Fruit fly (Drosophila melanogaster) whole organism, embryonic: ENCODE measurements around the gene Mis12.

Experiments
- CG10321 ChIP-seq: fragments of 200-800 bp; sonication (Bioruptor generic); IDR thresholded peaks from 2 replicates; pipeline ENCODE4 v1.3.6; 2022; ENCODE audit warnings: missing biosample characterization, missing genetic modification characterization
- CG10431 ChIP-seq: fragments of 200-800 bp; sonication (Bioruptor generic); optimal IDR thresholded peaks from 3 replicates; lab custom pipeline; 2018; ENCODE audit warnings: missing biosample characterization, mild to moderate bottlenecking, missing genetic modification characterization
- CG10979 ChIP-seq: fragments of 200-800 bp; sonication (Bioruptor generic); optimal IDR thresholded peaks from 2 replicates; lab custom pipeline; 2018; ENCODE audit warnings: missing biosample characterization, mild to moderate bottlenecking, missing genetic modification characterization, moderate library complexity
- CG11504 ChIP-seq: fragments of 200-800 bp; sonication (Bioruptor generic); optimal IDR thresholded peaks from 3 replicates; lab custom pipeline; 2019; ENCODE audit warnings: missing biosample characterization, mild to moderate bottlenecking, missing genetic modification characterization, moderate library complexity
- CG12104 ChIP-seq: fragments of 200-800 bp; sonication (Bioruptor generic); optimal IDR thresholded peaks from 3 replicates; lab custom pipeline; 2016; ENCODE audit warnings: missing biosample characterization, missing genetic modification characterization
- CG12299 ChIP-seq: fragments of 200-800 bp; sonication (Bioruptor generic); optimal IDR thresholded peaks from 2 replicates; lab custom pipeline; 2018; ENCODE audit warnings: missing biosample characterization, mild to moderate bottlenecking, missing genetic modification characterization
- CG13894 ChIP-seq: fragments of 200-800 bp; sonication (Bioruptor generic); optimal IDR thresholded peaks from 3 replicates; lab custom pipeline; 2018; ENCODE audit warnings: missing biosample characterization, mild to moderate bottlenecking, missing genetic modification characterization, moderate library complexity
- CG14965 ChIP-seq: fragments of 200-800 bp; sonication (Bioruptor generic); optimal IDR thresholded peaks from 2 replicates; lab custom pipeline; 2016; ENCODE audit warnings: missing biosample characterization, missing genetic modification characterization, borderline replicate concordance
- CG15601 ChIP-seq: fragments of 200-800 bp; sonication (Bioruptor generic); optimal IDR thresholded peaks from 3 replicates; lab custom pipeline; 2019; ENCODE audit warnings: missing biosample characterization, mild to moderate bottlenecking, missing genetic modification characterization, moderate library complexity
- CG16813 ChIP-seq: fragments of 200-800 bp; sonication (Bioruptor generic); IDR thresholded peaks from 3 replicates; pipeline ENCODE4 v1.3.6; 2022; ENCODE audit warnings: missing biosample characterization, missing genetic modification characterization; ENCODE audit not compliant: partially characterized antibody
- CG17361 ChIP-seq: fragments of 200-800 bp; sonication (Bioruptor generic); IDR thresholded peaks from 3 replicates; pipeline ENCODE4 v1.3.6; 2022; ENCODE audit warnings: missing biosample characterization, missing genetic modification characterization
- CG18476 ChIP-seq: fragments of 200-800 bp; sonication (Bioruptor generic); optimal IDR thresholded peaks from 2 replicates; lab custom pipeline; 2016; ENCODE audit warnings: missing biosample characterization, mild to moderate bottlenecking, missing genetic modification characterization
- CG2116 ChIP-seq: fragments of 200-800 bp; sonication (Bioruptor generic); optimal IDR thresholded peaks from 3 replicates; lab custom pipeline; 2018; ENCODE audit warnings: missing biosample characterization, mild to moderate bottlenecking, missing genetic modification characterization
- CG3407 ChIP-seq: fragments of 200-800 bp; sonication (Bioruptor generic); optimal IDR thresholded peaks from 2 replicates; lab custom pipeline; 2018; ENCODE audit warnings: missing biosample characterization, mild to moderate bottlenecking, missing genetic modification characterization
- CG4328 ChIP-seq: fragments of 200-800 bp; sonication (Bioruptor generic); optimal IDR thresholded peaks from 3 replicates; lab custom pipeline; 2017; ENCODE audit warnings: missing biosample characterization, missing genetic modification reagents, missing genetic modification characterization
- CG6254 ChIP-seq: fragments of 200-800 bp; sonication (Bioruptor generic); optimal IDR thresholded peaks from 3 replicates; lab custom pipeline; 2017; ENCODE audit warnings: mild to moderate bottlenecking, missing biosample characterization, missing genetic modification reagents, missing genetic modification characterization
- CG6765 ChIP-seq: fragments of 200-800 bp; sonication (Bioruptor generic); optimal IDR thresholded peaks from 3 replicates; lab custom pipeline; 2017; ENCODE audit warnings: missing biosample characterization, mild to moderate bottlenecking, missing genetic modification characterization
- CG7987 ChIP-seq: fragments of 200-800 bp; sonication (Bioruptor generic); optimal IDR thresholded peaks from 2 replicates; lab custom pipeline; 2018; ENCODE audit warnings: missing biosample characterization, mild to moderate bottlenecking, missing genetic modification characterization, moderate library complexity
- CG8765 ChIP-seq: fragments of 200-800 bp; sonication (Bioruptor generic); IDR thresholded peaks from 2 replicates; pipeline ENCODE4 v1.3.6; 2022; ENCODE audit warnings: missing biosample characterization, missing genetic modification characterization
- Dref ChIP-seq: fragments of 200-800 bp; sonication (Bioruptor generic); IDR thresholded peaks from 2 replicates; pipeline ENCODE4 v1.3.6; 2022; ENCODE audit warnings: missing biosample characterization, missing genetic modification characterization
- Gsc ChIP-seq: fragments of 200-800 bp; sonication (Bioruptor generic); IDR thresholded peaks from 2 replicates; pipeline ENCODE4 v1.3.6; 2022; ENCODE audit warnings: missing biosample characterization, missing genetic modification characterization
- Hr3 ChIP-seq: fragments of 200-800 bp; sonication (Bioruptor generic); optimal IDR thresholded peaks from 3 replicates; lab custom pipeline; 2016; ENCODE audit warnings: missing biosample characterization, missing genetic modification characterization
- Hr78 ChIP-seq, 2 experiments: fragments of 200-800 bp in 1 of 2; fragments of >200 bp in 1 of 2; sonication (Bioruptor generic) in 1 of 2; optimal IDR thresholded peaks; 2 replicates each; lab custom pipeline; 2017 to 2019; ENCODE audit warnings: missing biosample characterization in 2 of 2, missing genetic modification characterization in 2 of 2, mild to moderate bottlenecking in 1 of 2, moderate library complexity in 1 of 2
- NC2β ChIP-seq: fragments of 200-800 bp; sonication (Bioruptor generic); optimal IDR thresholded peaks from 2 replicates; lab custom pipeline; 2016; ENCODE audit warnings: missing biosample characterization, missing genetic modification characterization
- NK7.1 ChIP-seq: fragments of 200-800 bp; sonication (Bioruptor generic); optimal IDR thresholded peaks from 3 replicates; lab custom pipeline; 2016; ENCODE audit warnings: missing biosample characterization, missing genetic modification characterization
- Rfx ChIP-seq: fragments of 200-800 bp; sonication (Bioruptor generic); IDR thresholded peaks from 2 replicates; pipeline ENCODE4 v1.3.6; 2022; ENCODE audit warnings: missing biosample characterization, missing genetic modification characterization
- abd-A ChIP-seq: fragments of 200-800 bp; sonication (Bioruptor generic); optimal IDR thresholded peaks from 3 replicates; lab custom pipeline; 2019; ENCODE audit warnings: missing biosample characterization, mild to moderate bottlenecking, missing genetic modification characterization, moderate library complexity
- bigmax ChIP-seq: fragments of 200-800 bp; sonication (Bioruptor generic); optimal IDR thresholded peaks from 2 replicates; lab custom pipeline; 2018; ENCODE audit warnings: missing biosample characterization, mild to moderate bottlenecking, missing genetic modification characterization
- bsh ChIP-seq, 2 experiments: fragments of 200-800 bp; sonication (Bioruptor generic); optimal IDR thresholded peaks; 2 replicates each; lab custom pipeline; 2017 to 2018; ENCODE audit warnings: mild to moderate bottlenecking in 2 of 2, missing biosample characterization in 2 of 2, missing genetic modification characterization in 2 of 2, moderate library complexity in 1 of 2
- crol ChIP-seq: fragments of 200-800 bp; sonication (Bioruptor generic); IDR thresholded peaks from 2 replicates; pipeline ENCODE4 v1.3.6; 2022; ENCODE audit warnings: missing biosample characterization, missing genetic modification characterization
- dimm ChIP-seq: fragments of 200-800 bp; sonication (Bioruptor generic); IDR thresholded peaks from 2 replicates; pipeline ENCODE4 v1.3.6; 2022; ENCODE audit warnings: missing biosample characterization, missing genetic modification characterization
- ems ChIP-seq: fragments of 200-800 bp; sonication (Bioruptor generic); optimal IDR thresholded peaks from 3 replicates; lab custom pipeline; 2016; ENCODE audit warnings: missing biosample characterization, missing genetic modification characterization
- esg ChIP-seq: fragments of 200-800 bp; sonication (Bioruptor generic); conservative IDR thresholded peaks from 2 replicates; pipeline ENCODE4 v1.3.6; 2022; ENCODE audit warnings: missing biosample characterization, missing genetic modification characterization
- eyg ChIP-seq: fragments of 200-800 bp; sonication (Bioruptor generic); optimal IDR thresholded peaks from 3 replicates; lab custom pipeline; 2016; ENCODE audit warnings: missing biosample characterization, missing genetic modification characterization
- ham ChIP-seq: fragments of 200-800 bp; sonication (Bioruptor generic); IDR thresholded peaks from 2 replicates; pipeline ENCODE4 v1.3.6; 2022; ENCODE audit warnings: missing biosample characterization, missing genetic modification characterization
- ind ChIP-seq: fragments of 200-800 bp; sonication (Bioruptor generic); optimal IDR thresholded peaks from 3 replicates; lab custom pipeline; 2016; ENCODE audit warnings: missing biosample characterization, missing genetic modification characterization
- knrl ChIP-seq: fragments of 200-800 bp; sonication (Bioruptor generic); IDR thresholded peaks from 3 replicates; pipeline ENCODE4 v1.3.6; 2022; ENCODE audit warnings: missing biosample characterization, missing genetic modification characterization; ENCODE audit not compliant: partially characterized antibody
- lab ChIP-seq: fragments of 200-800 bp; sonication (Bioruptor generic); optimal IDR thresholded peaks from 3 replicates; lab custom pipeline; 2017; ENCODE audit warnings: missing biosample characterization, missing genetic modification characterization, mild to moderate bottlenecking, moderate library complexity, missing genetic modification reagents
- lmd ChIP-seq: fragments of 200-800 bp; sonication (Bioruptor generic); IDR thresholded peaks from 2 replicates; pipeline ENCODE4 v1.3.6; 2022; ENCODE audit warnings: missing biosample characterization, missing genetic modification characterization
- maf-S ChIP-seq: fragments of 200-800 bp; sonication (Bioruptor generic); optimal IDR thresholded peaks from 2 replicates; lab custom pipeline; 2016; ENCODE audit warnings: missing biosample characterization, missing genetic modification characterization
- nmo ChIP-seq: fragments of 200-800 bp; sonication (Bioruptor generic); optimal IDR thresholded peaks from 2 replicates; lab custom pipeline; 2018; ENCODE audit warnings: missing biosample characterization, mild to moderate bottlenecking, missing genetic modification characterization, moderate library complexity
- otp ChIP-seq: fragments of 200-800 bp; sonication (Bioruptor generic); IDR thresholded peaks from 3 replicates; pipeline ENCODE4, ENCODE4 v1.3.6; 2022; ENCODE audit warnings: missing biosample characterization, missing genetic modification characterization
- scrt ChIP-seq: fragments of 200-800 bp; sonication (Bioruptor generic); optimal IDR thresholded peaks from 2 replicates; lab custom pipeline; 2018; ENCODE audit warnings: missing biosample characterization, mild to moderate bottlenecking, missing genetic modification characterization, moderate library complexity
- slou ChIP-seq: fragments of 200-800 bp; sonication (Bioruptor generic); optimal IDR thresholded peaks from 3 replicates; lab custom pipeline; 2016; ENCODE audit warnings: missing biosample characterization, missing genetic modification characterization
- ttk ChIP-seq: fragments of 200-800 bp; sonication (Bioruptor generic); IDR thresholded peaks from 2 replicates; pipeline ENCODE4 v2.1.2; 2022; ENCODE audit warnings: missing biosample characterization, missing genetic modification characterization
- tup ChIP-seq: fragments of 200-800 bp; sonication (Bioruptor generic); optimal IDR thresholded peaks from 2 replicates; lab custom pipeline; 2016; ENCODE audit warnings: missing biosample characterization, mild to moderate bottlenecking, missing genetic modification characterization, moderate library complexity
- vvl ChIP-seq: fragments of 200-800 bp; sonication (Bioruptor generic); IDR thresholded peaks from 2 replicates; pipeline ENCODE4 v1.3.6; 2022; ENCODE audit warnings: missing biosample characterization, missing genetic modification characterization
- zen ChIP-seq: fragments of 200-800 bp; sonication (Bioruptor generic); optimal IDR thresholded peaks from 3 replicates; lab custom pipeline; 2018; ENCODE audit warnings: missing biosample characterization, mild to moderate bottlenecking, missing genetic modification characterization, moderate library complexity
- zfh2 ChIP-seq: fragments of 200-800 bp; sonication (Bioruptor generic); optimal IDR thresholded peaks from 2 replicates; lab custom pipeline; 2016; ENCODE audit warnings: missing biosample characterization, missing genetic modification characterization

The Mis12 gene

dm6 chr3L:6963792-6964487 lies 4.9 kb downstream of the Mis12 start (continued):
- TF ChIP-seq CG14965 (GFP tag; lab: Kevin White, UChicago) = no peak
- TF ChIP-seq CG4328 = no peak
- peak; percentile 21 for TF ChIP-seq slou (GFP tag; lab: Kevin White, UChicago)
- peak; percentile 54 for TF ChIP-seq CG6765 (GFP tag; lab: Kevin White, UChicago)
- TF ChIP-seq NK7.1 (GFP tag; lab: Kevin White, UChicago) = peak; percentile 48
- TF ChIP-seq lmd (GFP tag; lab: Robert Waterston, UW) = peak; percentile 81
- peak; percentile 70 for TF ChIP-seq ttk (GFP tag; lab: Robert Waterston, UW)
- no peak for TF ChIP-seq CG10431 (GFP tag; lab: Kevin White, UChicago)
- TF ChIP-seq CG13894 (tag; lab: Kevin White, UChicago) = peak; percentile 8
- TF ChIP-seq Hr3 (GFP tag; lab: Kevin White, UChicago) = peak; percentile 81
- TF ChIP-seq nmo (GFP tag; lab: Kevin White, UChicago) = peak; percentile 86
- TF ChIP-seq otp (GFP tag; lab: Robert Waterston, UW) = peak; percentile 65; the same call in 2 of the 3 replicates
- no peak; the same call in 1 of the 2 replicates for TF ChIP-seq CG10321
- TF ChIP-seq dimm = peak; percentile 34; the same call in 1 of the 2 replicates
- peak; percentile 60 for TF ChIP-seq maf-S
- peak; percentile 19 for TF ChIP-seq tup (GFP tag; lab: Kevin White, UChicago)
- TF ChIP-seq CG8765 (GFP tag; lab: Robert Waterston, UW) = no peak
- peak; percentile 78 for TF ChIP-seq ind (GFP tag; lab: Kevin White, UChicago)
- peak; percentile 60 for TF ChIP-seq zfh2 (GFP tag; lab: Kevin White, UChicago)
- TF ChIP-seq CG3407 = peak; percentile 69
- TF ChIP-seq lab = peak; percentile 83
- TF ChIP-seq scrt = peak; percentile 55
- TF ChIP-seq abd-A (tag; lab: Kevin White, UChicago) = no peak
- TF ChIP-seq CG11504 (tag; lab: Kevin White, UChicago) = peak; percentile 86
- TF ChIP-seq bigmax (GFP tag; lab: Kevin White, UChicago) = no peak
- peak; percentile 14 for TF ChIP-seq CG7987
- TF ChIP-seq Hr78 (GFP tag; optimal IDR thresholded peaks at IDR 0.05; lab: Kevin White, UChicago) = peak in 1 of 2 experiments; percentile 60
- TF ChIP-seq esg (GFP tag; lab: Robert Waterston, UW) = peak; percentile 62
- peak; percentile 68 for TF ChIP-seq ems
- TF ChIP-seq CG6254 = peak; percentile 62
- TF ChIP-seq vvl (GFP tag; lab: Robert Waterston, UW) = peak; percentile 88
- TF ChIP-seq crol (GFP tag; lab: Robert Waterston, UW) = peak; percentile 88
- TF ChIP-seq CG15601 (tag; lab: Kevin White, UChicago) = peak; percentile 81
- no peak for TF ChIP-seq Dref
- peak; percentile 78 for TF ChIP-seq Rfx (GFP tag; lab: Robert Waterston, UW)
- peak; percentile 68 for TF ChIP-seq CG12299
- TF ChIP-seq NC2β (GFP tag; lab: Kevin White, UChicago) = peak; percentile 76
- TF ChIP-seq CG10979 = peak; percentile 88
- peak; percentile 21 for TF ChIP-seq CG2116 (GFP tag; lab: Kevin White, UChicago)
- peak; percentile 61 to 91 for TF ChIP-seq bsh (GFP tag; optimal IDR thresholded peaks at IDR 0.05; lab: Kevin White, UChicago)
- peak; percentile 64 for TF ChIP-seq CG18476
- peak; percentile 73 for TF ChIP-seq CG12104
- peak; percentile 80 for TF ChIP-seq CG17361 (GFP tag; lab: Robert Waterston, UW)
- TF ChIP-seq ham (GFP tag; lab: Robert Waterston, UW) = no peak
- no peak for TF ChIP-seq knrl (GFP tag; lab: Robert Waterston, UW)
- TF ChIP-seq Gsc = no peak
- no peak for TF ChIP-seq CG16813
- no peak for TF ChIP-seq eyg (GFP tag; lab: Kevin White, UChicago)
- peak; percentile 34 for TF ChIP-seq zen
